Fruit fly (Drosophila melanogaster) whole organism, adult: ENCODE measurements around the gene peb.

ENCODE experiments used
- CG11617 ChIP-seq: fragments of 200-800 bp; sonication (Bioruptor generic); optimal IDR thresholded peaks from 2 replicates; lab custom pipeline; 2017; ENCODE audit warnings: mild to moderate bottlenecking, missing biosample characterization, missing genetic modification reagents, missing genetic modification characterization
- CG12768 ChIP-seq: fragments of 200-800 bp; sonication (Bioruptor generic); optimal IDR thresholded peaks from 2 replicates; lab custom pipeline; 2017; ENCODE audit warnings: missing biosample characterization, missing genetic modification characterization, mild to moderate bottlenecking, moderate library complexity, missing genetic modification reagents
- CG14711 ChIP-seq: fragments of 200-800 bp; sonication (Bioruptor generic); optimal IDR thresholded peaks from 2 replicates; lab custom pipeline; 2018; ENCODE audit warnings: missing biosample characterization, mild to moderate bottlenecking, missing genetic modification characterization, moderate library complexity
- CG1620 ChIP-seq: fragments of 200-800 bp; sonication (Bioruptor generic); optimal IDR thresholded peaks from 2 replicates; lab custom pipeline; 2016; ENCODE audit warnings: missing biosample characterization, missing genetic modification characterization
- CG33017 ChIP-seq: fragments of 200-800 bp; sonication (Bioruptor generic); optimal IDR thresholded peaks from 2 replicates; lab custom pipeline; 2018; ENCODE audit warnings: missing biosample characterization, mild to moderate bottlenecking, missing genetic modification characterization, moderate library complexity
- CG5204 ChIP-seq: fragments of 200-800 bp; sonication (Bioruptor generic); optimal IDR thresholded peaks from 2 replicates; lab custom pipeline; 2016; ENCODE audit warnings: missing biosample characterization, missing genetic modification characterization
- CG7101 ChIP-seq: fragments of 200-800 bp; sonication (Bioruptor generic); optimal IDR thresholded peaks from 2 replicates; lab custom pipeline; 2018; ENCODE audit warnings: missing biosample characterization, mild to moderate bottlenecking, missing genetic modification characterization, moderate library complexity
- Clk ChIP-seq: fragments of 200-800 bp; sonication (Bioruptor generic); optimal IDR thresholded peaks from 2 replicates; lab custom pipeline; 2017; ENCODE audit warnings: missing biosample characterization, missing genetic modification characterization
- Crg-1 ChIP-seq: fragments of 200-800 bp; sonication (Bioruptor generic); optimal IDR thresholded peaks from 2 replicates; lab custom pipeline; 2016; ENCODE audit warnings: missing biosample characterization, missing genetic modification characterization
- Hr96 ChIP-seq: fragments of 200-800 bp; sonication (Bioruptor generic); optimal IDR thresholded peaks from 2 replicates; lab custom pipeline; 2016; ENCODE audit warnings: missing biosample characterization, missing genetic modification characterization
- Mnt ChIP-seq: fragments of 200-800 bp; sonication (Bioruptor generic); optimal IDR thresholded peaks from 2 replicates; lab custom pipeline; 2016; ENCODE audit warnings: missing biosample characterization, mild to moderate bottlenecking, missing genetic modification characterization
- bab1 ChIP-seq: fragments of 200-800 bp; sonication (Bioruptor generic); optimal IDR thresholded peaks from 3 replicates; lab custom pipeline; 2019; ENCODE audit warnings: missing biosample characterization, mild to moderate bottlenecking, missing genetic modification characterization, moderate library complexity
- cic ChIP-seq: fragments of 200-800 bp; sonication (Bioruptor generic); optimal IDR thresholded peaks from 2 replicates; lab custom pipeline; 2017; ENCODE audit warnings: missing biosample characterization, mild to moderate bottlenecking, missing genetic modification characterization, moderate library complexity
- cnc ChIP-seq, 2 experiments: fragments of >200 bp; optimal IDR thresholded peaks; 2 replicates each; lab custom pipeline; 2017
- kay ChIP-seq: fragments of 200-800 bp; sonication (Bioruptor generic); peaks from one replicate; lab custom pipeline; 2016; ENCODE audit warnings: missing biosample characterization, missing genetic modification characterization, borderline replicate concordance
- ovo ChIP-seq: fragments of 200-800 bp; sonication (Bioruptor generic); optimal IDR thresholded peaks from 2 replicates; lab custom pipeline; 2016; ENCODE audit warnings: missing biosample characterization, missing genetic modification characterization
- pad ChIP-seq: fragments of 200-800 bp; sonication (Bioruptor generic); optimal IDR thresholded peaks from 3 replicates; lab custom pipeline; 2017; ENCODE audit warnings: missing biosample characterization, missing genetic modification characterization, mild to moderate bottlenecking, moderate library complexity, missing genetic modification reagents
- tj ChIP-seq: fragments of 200-800 bp; sonication (Bioruptor generic); optimal IDR thresholded peaks from 3 replicates; lab custom pipeline; 2017; ENCODE audit warnings: missing biosample characterization, mild to moderate bottlenecking, missing genetic modification characterization, moderate library complexity
- toe ChIP-seq: fragments of 200-800 bp; sonication (Bioruptor generic); optimal IDR thresholded peaks from 2 replicates; lab custom pipeline; 2016; ENCODE audit warnings: missing biosample characterization, missing genetic modification characterization

peb gene

DNA sequence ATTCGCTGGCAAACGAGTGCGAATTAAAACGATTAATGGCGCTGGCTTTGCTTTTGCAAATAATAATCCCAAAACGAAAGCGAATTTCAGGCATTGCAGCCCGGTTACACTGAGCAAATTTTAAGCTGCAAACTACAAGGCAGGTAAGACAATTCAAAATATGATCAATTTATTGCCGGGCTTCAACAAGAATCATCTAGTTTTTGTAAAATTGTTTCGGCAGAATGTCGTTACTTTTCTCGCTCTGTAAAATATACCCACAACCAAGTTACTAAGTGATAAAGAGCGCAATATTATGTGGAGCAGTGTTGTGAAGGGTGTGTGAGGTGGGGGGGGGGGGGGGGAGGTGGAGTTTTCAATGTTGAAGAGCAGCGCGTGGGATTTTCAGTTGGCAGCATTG is 2.4 kb upstream of the peb start:
- TF ChIP-seq CG12768 (no peak), bab1 (GFP tag; lab: Kevin White, UChicago) (peak; percentile 8)

DNA sequence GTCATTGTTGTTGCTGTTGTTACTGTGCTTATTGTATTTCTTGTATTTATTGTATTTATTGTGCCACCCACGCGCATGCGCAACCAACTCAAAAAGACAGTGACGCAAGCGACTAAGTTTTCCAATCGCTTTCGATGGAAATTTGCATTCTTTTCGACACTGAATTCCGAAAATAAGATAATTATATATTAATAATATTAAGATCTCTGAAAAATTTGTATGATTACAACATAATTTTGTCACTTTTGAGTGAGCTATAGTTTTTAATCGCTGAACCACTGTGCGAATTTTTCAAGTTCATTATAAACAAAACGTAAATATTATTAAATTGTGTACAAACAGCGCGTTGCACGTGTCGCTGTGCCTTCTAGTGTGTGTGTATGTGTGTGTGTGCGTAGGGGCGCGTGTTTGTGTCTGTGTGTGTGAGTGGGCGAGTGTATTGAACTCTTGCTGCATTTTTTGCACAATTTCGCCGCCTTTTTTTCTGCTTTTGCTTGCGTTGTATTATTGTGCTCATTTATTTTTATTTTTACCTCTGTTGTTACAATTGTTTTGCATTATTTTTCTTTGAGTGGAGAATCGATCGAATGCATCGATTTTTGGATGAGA is 1.6 kb upstream of the peb start:
- TF ChIP-seq CG5204: no peak
- TF ChIP-seq cic: no peak
- TF ChIP-seq bab1 (GFP tag; lab: Kevin White, UChicago): peak; percentile 76

DNA sequence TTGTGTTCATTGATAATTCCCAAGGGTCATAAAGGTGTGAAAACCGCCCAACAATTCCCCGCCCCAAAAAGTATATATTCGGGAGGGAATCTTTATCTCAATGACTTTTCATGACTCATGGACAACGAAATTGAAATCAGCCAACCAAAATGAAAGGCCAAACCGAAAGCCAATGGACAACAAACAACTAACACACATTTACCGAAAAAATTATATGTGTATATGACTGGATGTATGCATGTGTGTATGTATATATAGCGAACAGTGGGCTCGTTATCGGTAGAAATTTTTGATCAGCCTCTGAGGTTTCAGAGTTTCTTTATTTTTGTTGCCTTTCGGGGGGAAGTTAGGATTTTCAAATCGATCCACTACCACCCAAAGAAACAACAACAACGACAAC is 1.5 kb downstream of the peb start:
- TF ChIP-seq cic: no peak
- TF ChIP-seq tj (GFP tag; lab: Kevin White, UChicago): no peak

DNA sequence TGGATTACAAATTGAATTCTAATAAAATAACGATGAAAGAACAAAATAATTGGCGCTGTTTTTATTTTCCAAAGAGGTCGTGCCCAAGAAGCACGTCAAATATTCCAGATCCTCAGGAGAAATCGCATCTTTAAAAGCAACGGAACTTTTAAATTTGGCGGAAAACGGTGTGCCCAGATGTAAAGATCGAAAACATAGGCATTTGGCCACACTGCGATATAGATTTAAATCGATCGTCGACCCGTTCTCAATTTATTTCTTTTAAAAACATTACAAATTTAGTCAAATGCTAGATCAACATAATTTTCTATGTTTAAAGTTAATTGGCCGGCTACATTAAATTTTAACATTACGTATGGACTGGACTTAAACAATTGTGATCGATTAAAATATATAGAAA is 9.8 kb downstream of the peb start:
- TF ChIP-seq cnc (optimal IDR thresholded peaks at IDR 0.05; lab: Kevin White, UChicago): no peak

DNA sequence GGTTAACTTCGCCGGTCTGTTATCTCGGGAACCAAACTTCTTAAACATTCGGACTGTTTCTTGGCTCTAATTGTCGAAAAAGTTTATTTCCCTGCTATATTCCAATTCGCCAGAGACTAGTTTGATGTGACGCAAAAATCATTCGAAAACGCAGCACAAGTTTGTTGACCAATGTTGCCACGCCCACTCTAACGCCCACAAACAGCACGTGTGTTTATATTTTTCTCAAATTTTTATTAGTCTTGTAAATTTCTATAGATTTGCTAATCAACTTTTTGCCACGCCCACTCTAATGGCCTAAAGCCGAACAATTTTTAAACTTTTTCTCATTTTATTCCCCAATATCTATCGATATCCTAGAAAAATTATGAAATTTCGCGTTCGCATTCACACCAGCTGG is 13.5 kb downstream of the peb start, which contains the start of gene Alms1b:
Gene Alms1b (minus strand): TSS at position 101 of the 400 bp plus-strand sequence.
- TF ChIP-seq CG11617 (no peak), Crg-1 (GFP tag; lab: Kevin White, UChicago) (no peak), CG12768 (no peak)

DNA sequence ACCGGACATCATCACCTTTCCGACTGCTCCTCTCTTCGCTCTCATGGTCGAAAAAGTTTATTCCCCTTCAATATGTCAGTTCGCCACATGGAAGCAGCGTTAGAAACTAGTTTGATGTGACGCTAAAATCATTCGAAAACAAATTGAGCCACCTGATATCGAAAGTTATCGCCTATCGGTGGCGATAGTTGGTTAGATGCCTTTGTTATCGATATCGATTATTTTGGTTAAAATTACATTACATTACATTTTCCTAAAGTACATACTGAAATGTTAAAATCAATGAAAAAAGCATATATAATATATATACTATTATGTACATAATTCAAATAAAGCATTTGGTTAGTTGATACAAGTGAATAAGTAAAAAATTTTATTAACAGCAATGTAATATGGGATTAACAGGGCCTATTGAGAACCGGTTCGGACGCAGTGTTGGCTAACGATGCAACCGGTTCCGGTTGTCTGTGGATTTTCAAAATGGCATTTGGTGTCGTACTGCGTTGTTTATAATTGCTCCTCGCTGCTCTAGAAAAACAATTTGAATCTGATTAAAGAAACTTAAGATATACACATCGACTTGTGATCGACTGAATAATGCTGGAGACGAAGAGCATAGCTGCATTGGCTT is 18.6 kb downstream of the peb start, which contains the start of the genes Alms1a and pon:
Gene Alms1a (minus strand): TSS at position 149 of the 631 bp plus-strand sequence.
Gene pon (plus strand): TSS at position 463 of the 631 bp plus-strand sequence.
- TF ChIP-seq kay (GFP tag; lab: Kevin White, UChicago): peak; percentile 64
- TF ChIP-seq CG11617: no peak

DNA sequence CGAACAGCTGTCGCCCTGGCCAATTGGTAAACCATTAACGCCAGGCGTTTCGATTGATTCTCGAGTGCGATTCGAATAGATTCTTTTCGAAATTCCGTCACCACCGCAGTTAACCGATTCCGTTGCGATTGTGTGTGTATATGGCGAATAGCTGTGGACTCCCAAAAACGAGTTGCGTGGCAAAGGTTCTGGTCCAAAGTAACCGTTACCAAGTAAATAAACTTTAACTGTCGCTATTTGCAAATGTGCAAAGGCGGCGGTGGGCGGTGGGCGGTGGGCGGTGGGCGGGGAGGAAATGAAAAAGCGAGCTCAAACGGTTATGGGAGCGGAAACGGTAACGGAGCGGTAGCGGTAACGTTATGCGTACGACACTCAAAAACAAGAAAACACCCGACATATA is 26.5 kb downstream of the peb start, which contains the start of gene CG3081:
Gene CG3081 (minus strand): TSS at position 101 of the 400 bp plus-strand sequence.
- TF ChIP-seq Hr96 (no peak), cic (no peak), pad (no peak), Clk (GFP tag; lab: Kevin White, UChicago) (no peak), ovo (GFP tag; lab: Kevin White, UChicago) (no peak), tj (GFP tag; lab: Kevin White, UChicago) (no peak), CG7101 (tag; lab: Kevin White, UChicago) (no peak), Crg-1 (GFP tag; lab: Kevin White, UChicago) (no peak), CG33017 (tag; lab: Kevin White, UChicago) (no peak), CG14711 (no peak), bab1 (GFP tag; lab: Kevin White, UChicago) (no peak), cnc (optimal IDR thresholded peaks at IDR 0.05; lab: Kevin White, UChicago) (no peak)

DNA sequence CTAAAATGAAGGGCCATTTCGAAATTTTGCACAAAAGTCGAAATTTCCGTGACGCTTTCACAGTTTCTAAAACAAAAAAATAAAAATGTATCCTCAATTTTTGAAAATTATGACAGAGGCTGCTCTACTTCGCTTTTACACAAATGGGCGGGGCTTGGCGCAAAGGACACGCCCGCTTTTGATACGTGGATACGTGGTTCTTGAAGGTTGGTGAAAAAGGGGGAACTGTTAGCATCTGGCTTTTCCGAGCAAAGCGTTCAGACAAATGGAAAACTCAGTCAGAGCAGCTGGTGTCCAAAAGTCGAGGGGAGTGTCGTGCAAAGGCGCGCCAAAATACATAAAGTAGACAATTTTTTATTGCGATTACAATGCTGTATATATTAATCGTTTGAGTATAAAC is 27.4 kb downstream of the peb start, which contains the start of gene CG3062:
Gene CG3062 (minus strand): TSS at position 101 of the 400 bp plus-strand sequence.
- TF ChIP-seq CG7101 (tag; lab: Kevin White, UChicago) (no peak), ovo (GFP tag; lab: Kevin White, UChicago) (no peak)

DNA sequence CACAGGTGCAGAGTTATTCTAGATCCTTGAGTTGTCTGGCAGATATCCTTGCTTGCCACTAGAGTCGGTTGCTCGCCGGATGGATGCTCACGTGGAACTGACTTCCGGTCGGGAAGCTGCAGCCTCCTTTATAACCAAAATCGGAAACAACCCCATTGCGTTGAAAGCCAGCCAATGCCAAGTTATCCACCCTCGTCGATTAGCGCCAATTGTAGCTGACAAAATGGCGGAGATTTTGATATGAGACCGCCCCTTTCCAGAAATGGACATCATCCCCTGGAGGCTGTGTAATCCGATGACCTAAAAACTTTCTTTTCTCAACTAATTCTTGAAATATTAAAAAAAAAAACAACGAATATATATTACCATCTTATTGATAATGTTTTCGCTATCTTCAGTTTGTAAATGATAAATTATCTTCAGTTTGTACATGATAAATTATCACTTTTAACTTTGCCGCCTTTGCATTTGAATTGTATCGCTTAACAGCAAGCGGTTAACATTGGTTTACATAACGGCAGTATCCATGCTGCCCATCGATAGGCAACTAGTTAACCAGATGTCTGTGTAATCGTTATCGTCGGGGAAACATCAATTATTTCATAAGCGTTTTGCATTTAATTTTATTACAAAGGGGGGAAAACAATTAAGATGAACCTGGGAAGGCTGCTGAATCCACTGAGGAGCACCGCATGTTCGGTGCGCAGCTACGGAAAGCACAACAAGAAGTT is 30.1 kb downstream of the peb start, which contains the start of the genes HLH4C and mRpL30:
Gene HLH4C (minus strand): TSS at position 99 of the 731 bp plus-strand sequence.
Gene mRpL30 (plus strand): TSS at position 556 of the 731 bp plus-strand sequence.
- TF ChIP-seq toe (GFP tag; lab: Kevin White, UChicago) (no peak), CG33017 (tag; lab: Kevin White, UChicago) (no peak), CG11617 (no peak), bab1 (GFP tag; lab: Kevin White, UChicago) (no peak)

DNA sequence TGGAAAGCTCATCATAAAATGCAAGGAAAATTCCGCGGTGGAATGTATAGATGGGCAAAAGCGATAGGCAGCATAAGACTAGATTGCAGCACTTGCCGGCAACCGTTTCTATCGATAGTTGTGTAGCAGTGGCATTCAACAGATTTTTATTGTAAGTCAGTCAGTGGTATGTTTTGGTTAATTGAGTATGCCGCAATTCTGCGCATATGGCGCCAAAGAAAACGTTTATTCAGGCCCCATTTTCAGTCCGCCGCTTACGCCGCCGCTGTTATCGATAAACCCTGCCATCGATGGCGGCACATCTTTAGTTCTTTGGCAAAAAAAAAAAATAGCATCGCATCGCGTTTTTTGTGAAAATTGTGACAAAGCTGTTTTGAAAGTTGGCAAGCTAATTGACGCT is 32.4 kb downstream of the peb start, which contains the start of the genes Cbp80 and Torsin:
Gene Cbp80 (plus strand): TSS at position 265 of the 400 bp plus-strand sequence.
Gene Torsin (minus strand): TSS at position 282 of the 400 bp plus-strand sequence.
- TF ChIP-seq pad (no peak), Hr96 (no peak), ovo (GFP tag; lab: Kevin White, UChicago) (no peak), tj (GFP tag; lab: Kevin White, UChicago) (peak; percentile 86), bab1 (GFP tag; lab: Kevin White, UChicago) (peak; percentile 63), CG1620 (GFP tag; lab: Kevin White, UChicago) (peak; percentile 3), Clk (GFP tag; lab: Kevin White, UChicago) (no peak), Crg-1 (GFP tag; lab: Kevin White, UChicago) (no peak), CG14711 (peak; percentile 5), Mnt (GFP tag; lab: Kevin White, UChicago) (peak; percentile 23), CG5204 (no peak), CG11617 (peak; percentile 28), CG7101 (tag; lab: Kevin White, UChicago) (no peak)
